Worm (Caenorhabditis elegans): Measurements from ENCODE around the gene Y108G3AL.2.
A peak's percentile ranks its signal among the peaks of the same experiment; 100 is the strongest.

Y108G3AL.2 gene

ce11 chrV:185124-185523 lies 18.3 kb downstream of the Y108G3AL.2 start:
- TF ChIP-seq mdl-1 (tag; optimal IDR thresholded peaks at IDR 0.05) (no peak), ZK546.5 (tag; optimal IDR thresholded peaks at IDR 0.05) (no peak), unc-55 (GFP tag; optimal IDR thresholded peaks at IDR 0.05) (no peak), sma-9 (GFP tag; optimal IDR thresholded peaks at IDR 0.05) (no peak), sma-9 (tag; optimal IDR thresholded peaks at IDR 0.05) (no peak), R02D3.7 (tag; optimal IDR thresholded peaks at IDR 0.05) (no peak), unc-39 (tag; optimal IDR thresholded peaks at IDR 0.05) (no peak), ceh-82 (tag; optimal IDR thresholded peaks at IDR 0.05) (no peak), alr-1 (tag; optimal IDR thresholded peaks at IDR 0.05) (no peak), ztf-11 (tag; optimal IDR thresholded peaks at IDR 0.05) (no peak), gmeb-1 (tag; optimal IDR thresholded peaks at IDR 0.05) (no peak), lin-13 (GFP tag; optimal IDR thresholded peaks at IDR 0.05) (no peak), blmp-1 (tag; optimal IDR thresholded peaks at IDR 0.05; ENCODE audit: insufficient read depth) (no peak), nhr-11 (tag; optimal IDR thresholded peaks at IDR 0.05) (no peak), elt-3 (tag; optimal IDR thresholded peaks at IDR 0.05) (no peak), ztf-1 (GFP tag; conservative IDR thresholded peaks at IDR 0.05) (no peak), unc-62 (GFP tag; optimal IDR thresholded peaks at IDR 0.05) (no peak), snpc-4 (tag; optimal IDR thresholded peaks at IDR 0.05) (no peak)

DNA sequence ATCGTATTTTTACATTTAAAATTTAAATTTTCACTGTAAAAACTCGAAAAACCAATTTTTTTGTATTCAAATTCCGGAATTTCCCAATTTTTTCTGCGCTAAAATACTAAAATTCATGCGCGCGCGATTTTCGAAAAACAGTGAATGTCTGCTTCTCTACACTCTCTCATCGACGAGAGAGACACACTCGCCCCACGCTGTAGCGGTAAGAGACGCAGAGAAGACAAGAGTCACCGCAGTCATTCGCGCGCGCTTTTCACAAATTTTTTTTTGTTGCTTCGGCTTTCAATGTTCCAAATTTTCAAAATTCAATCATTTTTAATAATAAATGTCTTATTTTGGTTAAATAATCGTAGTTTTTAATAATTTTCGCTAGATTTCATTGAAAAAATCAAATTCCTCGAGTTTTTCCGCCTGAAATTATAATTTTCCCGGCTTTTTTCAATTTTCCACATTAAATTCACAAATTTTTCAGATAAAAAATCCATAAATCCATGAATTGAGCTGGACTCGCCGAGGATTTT lies 19.0 kb downstream of the Y108G3AL.2 start, which contains the start of gene arid-1:
Gene arid-1 (plus strand): TSS at position 474 of the 524 bp plus-strand sequence.
- TF ChIP-seq mdl-1 (tag; optimal IDR thresholded peaks at IDR 0.05) (peak in 1 of 2 experiments; percentile 11), nhr-129 (tag; optimal IDR thresholded peaks at IDR 0.05) (peak; percentile 30), lsy-2 (tag; optimal IDR thresholded peaks at IDR 0.05) (peak in 1 of 2 experiments; percentile 44), F13H6.1 (tag; optimal IDR thresholded peaks at IDR 0.05) (no peak), nhr-10 (tag; optimal IDR thresholded peaks at IDR 0.05) (no peak), egl-27 (tag; optimal IDR thresholded peaks at IDR 0.05) (no peak), ztf-11 (tag; optimal IDR thresholded peaks at IDR 0.05) (no peak), gmeb-1 (tag; optimal IDR thresholded peaks at IDR 0.05) (peak; percentile 33), nhr-77 (tag; optimal IDR thresholded peaks at IDR 0.05) (no peak), elt-3 (tag; optimal IDR thresholded peaks at IDR 0.05) (no peak), C34F6.9 (tag; optimal IDR thresholded peaks at IDR 0.05) (peak; percentile 75), crh-2 (tag; optimal IDR thresholded peaks at IDR 0.05) (no peak), unc-62 (GFP tag; optimal IDR thresholded peaks at IDR 0.05) (no peak), lin-13 (GFP tag; optimal IDR thresholded peaks at IDR 0.05) (no peak), ztf-1 (GFP tag; conservative IDR thresholded peaks at IDR 0.05) (no peak), nhr-11 (tag; optimal IDR thresholded peaks at IDR 0.05) (no peak), skn-1 (tag; optimal IDR thresholded peaks at IDR 0.05) (no peak), unc-55 (GFP tag; optimal IDR thresholded peaks at IDR 0.05) (peak; percentile 64), lin-11 (tag; optimal IDR thresholded peaks at IDR 0.05) (no peak), ceh-16 (tag; optimal IDR thresholded peaks at IDR 0.05) (no peak)

- no peak for TF ChIP-seq nhr-25 (tag; optimal IDR thresholded peaks at IDR 0.05)
- TF ChIP-seq unc-55 (GFP tag; optimal IDR thresholded peaks at IDR 0.05) = no peak
- no peak for TF ChIP-seq ceh-16 (tag; optimal IDR thresholded peaks at IDR 0.05)
- TF ChIP-seq ama-1 (optimal IDR thresholded peaks at IDR 0.05) = no peak
- TF ChIP-seq unc-39 (tag; optimal IDR thresholded peaks at IDR 0.05) = no peak
- no peak for TF ChIP-seq skn-1 (tag; optimal IDR thresholded peaks at IDR 0.05)
- no peak for TF ChIP-seq mab-5 (tag; optimal IDR thresholded peaks at IDR 0.05)
- TF ChIP-seq mdl-1 (tag; optimal IDR thresholded peaks at IDR 0.05) = no peak
- TF ChIP-seq sma-3 (GFP tag; optimal IDR thresholded peaks at IDR 0.05) = no peak
- TF ChIP-seq unc-62 (GFP tag; optimal IDR thresholded peaks at IDR 0.05) = no peak
- no peak for TF ChIP-seq fos-1 (tag; optimal IDR thresholded peaks at IDR 0.05)
- TF ChIP-seq ztf-4 (tag; optimal IDR thresholded peaks at IDR 0.05) = no peak
- TF ChIP-seq nhr-77 (tag; optimal IDR thresholded peaks at IDR 0.05) = no peak
Measured at ce11 chrV:189436-189835, 22.6 kb downstream of the Y108G3AL.2 start.

ce11 chrV:194760-195159 lies 28.0 kb downstream of the Y108G3AL.2 start:
- TF ChIP-seq R02D3.7 (tag; optimal IDR thresholded peaks at IDR 0.05) = no peak
- TF ChIP-seq sma-9 (GFP tag; optimal IDR thresholded peaks at IDR 0.05) = no peak
- TF ChIP-seq sma-9 (tag; optimal IDR thresholded peaks at IDR 0.05) = no peak
- no peak for TF ChIP-seq nhr-25 (tag; optimal IDR thresholded peaks at IDR 0.05)
- TF ChIP-seq ama-1 (optimal IDR thresholded peaks at IDR 0.05) = no peak
- TF ChIP-seq unc-39 (tag; optimal IDR thresholded peaks at IDR 0.05) = no peak
- no peak for TF ChIP-seq elt-1 (tag; optimal IDR thresholded peaks at IDR 0.05)
- TF ChIP-seq nhr-129 (tag; optimal IDR thresholded peaks at IDR 0.05) = no peak
- no peak for TF ChIP-seq lin-11 (tag; optimal IDR thresholded peaks at IDR 0.05)
- no peak for TF ChIP-seq nhr-23 (tag; optimal IDR thresholded peaks at IDR 0.05)
- no peak for TF ChIP-seq C34F6.9 (tag; optimal IDR thresholded peaks at IDR 0.05)
- no peak for TF ChIP-seq elt-3 (tag; optimal IDR thresholded peaks at IDR 0.05)
- no peak for TF ChIP-seq ztf-11 (tag; optimal IDR thresholded peaks at IDR 0.05)
- TF ChIP-seq unc-55 (GFP tag; optimal IDR thresholded peaks at IDR 0.05) = no peak
- TF ChIP-seq ceh-82 (tag; optimal IDR thresholded peaks at IDR 0.05) = no peak
- TF ChIP-seq dmd-4 (tag; optimal IDR thresholded peaks at IDR 0.05) = no peak
- no peak for TF ChIP-seq mdl-1 (tag; optimal IDR thresholded peaks at IDR 0.05)
- TF ChIP-seq gmeb-1 (tag; optimal IDR thresholded peaks at IDR 0.05) = no peak

Measured in whole organism, L2 larva.